Fruit fly (Drosophila melanogaster) whole organism, prepupa: ENCODE data around the gene Tbcd.

Source experiments
- Blimp-1 ChIP-seq: fragments of 200-800 bp; sonication (Bioruptor generic); optimal IDR thresholded peaks from 3 replicates; lab custom pipeline; 2017; ENCODE audit warnings: missing biosample characterization, missing genetic modification characterization, mild to moderate bottlenecking, moderate library complexity, missing genetic modification reagents
- CG10631 ChIP-seq: fragments of 200-800 bp; sonication (Bioruptor generic); optimal IDR thresholded peaks from 2 replicates; lab custom pipeline; 2016; ENCODE audit warnings: missing biosample characterization, missing genetic modification characterization
- CG10669 ChIP-seq: fragments of 200-800 bp; sonication (Bioruptor generic); optimal IDR thresholded peaks from 3 replicates; lab custom pipeline; 2018; ENCODE audit warnings: missing biosample characterization, mild to moderate bottlenecking, missing genetic modification characterization, moderate library complexity
- CG11294 ChIP-seq: fragments of 200-800 bp; sonication (Bioruptor generic); IDR thresholded peaks from 2 replicates; pipeline ENCODE4 v1.3.6; 2022; ENCODE audit warnings: missing biosample characterization, missing genetic modification characterization
- CG11762 ChIP-seq: fragments of 200-800 bp; sonication (Bioruptor generic); optimal IDR thresholded peaks from 3 replicates; lab custom pipeline; 2016; ENCODE audit warnings: missing biosample characterization, missing genetic modification characterization; ENCODE audit not compliant: insufficient read depth
- CG11902 ChIP-seq: fragments of 200-800 bp; sonication (Bioruptor generic); optimal IDR thresholded peaks from 3 replicates; lab custom pipeline; 2016; ENCODE audit warnings: missing biosample characterization, missing genetic modification characterization
- CG15336 ChIP-seq: fragments of 200-800 bp; sonication (Bioruptor generic); IDR thresholded peaks from 2 replicates; pipeline ENCODE4 v1.3.6; 2022; ENCODE audit warnings: missing biosample characterization, missing genetic modification characterization
- CG3032 ChIP-seq: fragments of 200-800 bp; optimal IDR thresholded peaks from 2 replicates; lab custom pipeline; 2019; ENCODE audit warnings: missing biosample characterization, mild to moderate bottlenecking, missing genetic modification characterization, moderate library complexity
- CG31627 ChIP-seq: fragments of 200-800 bp; sonication (Bioruptor generic); optimal IDR thresholded peaks from 3 replicates; lab custom pipeline; 2016; ENCODE audit warnings: missing biosample characterization, missing genetic modification characterization
- CG34406 ChIP-seq: fragments of 200-800 bp; sonication (Bioruptor generic); optimal IDR thresholded peaks from 3 replicates; lab custom pipeline; 2016; ENCODE audit warnings: missing biosample characterization, missing genetic modification characterization
- CG4318 ChIP-seq: fragments of 200-800 bp; sonication (Bioruptor generic); optimal IDR thresholded peaks from 3 replicates; lab custom pipeline; 2017; ENCODE audit warnings: missing biosample characterization, mild to moderate bottlenecking, missing genetic modification characterization
- CG6163 ChIP-seq: fragments of 200-800 bp; sonication (Bioruptor generic); IDR thresholded peaks from 3 replicates; pipeline ENCODE4 v1.3.6; 2022; ENCODE audit warnings: missing biosample characterization, missing genetic modification characterization
- CG6276 ChIP-seq: fragments of 200-800 bp; sonication (Bioruptor generic); optimal IDR thresholded peaks from 2 replicates; lab custom pipeline; 2017; ENCODE audit warnings: missing biosample characterization, mild to moderate bottlenecking, missing genetic modification characterization
- CG6854 ChIP-seq: fragments of 200-800 bp; sonication (Bioruptor generic); optimal IDR thresholded peaks from 2 replicates; lab custom pipeline; 2017; ENCODE audit warnings: missing biosample characterization, mild to moderate bottlenecking, missing genetic modification characterization
- CG7368 ChIP-seq: fragments of 200-800 bp; sonication (Bioruptor generic); optimal IDR thresholded peaks from 3 replicates; lab custom pipeline; 2016; ENCODE audit warnings: missing biosample characterization, missing genetic modification characterization
- CG8632 ChIP-seq: fragments of 200-800 bp; sonication (Bioruptor generic); optimal IDR thresholded peaks from 3 replicates; lab custom pipeline; 2016; ENCODE audit warnings: missing biosample characterization, missing genetic modification characterization
- CG9139 ChIP-seq: fragments of 200-800 bp; sonication (Bioruptor generic); optimal IDR thresholded peaks from 3 replicates; lab custom pipeline; 2017; ENCODE audit warnings: missing biosample characterization, mild to moderate bottlenecking, missing genetic modification characterization
- Eip75B ChIP-seq: fragments of 200-800 bp; sonication (Bioruptor generic); optimal IDR thresholded peaks from 3 replicates; lab custom pipeline; 2016; ENCODE audit warnings: missing biosample characterization, missing genetic modification characterization
- Eip78C ChIP-seq: fragments of 200-800 bp; sonication (Bioruptor generic); peaks from one replicate; lab custom pipeline; 2016; ENCODE audit warnings: missing biosample characterization, missing genetic modification characterization
- Eip93F ChIP-seq: fragments of 200-800 bp; sonication (Bioruptor generic); optimal IDR thresholded peaks from 2 replicates; lab custom pipeline; 2016; ENCODE audit warnings: missing biosample characterization, mild to moderate bottlenecking, missing genetic modification characterization
- Ets21C ChIP-seq: fragments of 200-800 bp; sonication (Bioruptor generic); optimal IDR thresholded peaks from 3 replicates; lab custom pipeline; 2016; ENCODE audit warnings: missing biosample characterization, missing genetic modification characterization
- Ets96B ChIP-seq: fragments of 200-800 bp; optimal IDR thresholded peaks from 2 replicates; lab custom pipeline; 2019; ENCODE audit warnings: missing biosample characterization, mild to moderate bottlenecking, missing genetic modification characterization, moderate library complexity
- Gug ChIP-seq: fragments of 200-800 bp; sonication (Bioruptor generic); IDR thresholded peaks from 2 replicates; pipeline ENCODE4 v1.3.6; 2022; ENCODE audit warnings: missing biosample characterization, missing genetic modification characterization
- Hr38 ChIP-seq: sonication (Bioruptor generic); optimal IDR thresholded peaks from 2 replicates; lab custom pipeline; 2016; ENCODE audit warnings: missing biosample characterization, missing genetic modification characterization
- Lpt ChIP-seq: fragments of 200-800 bp; sonication (Bioruptor generic); optimal IDR thresholded peaks from 3 replicates; lab custom pipeline; 2016; ENCODE audit warnings: missing biosample characterization, missing genetic modification characterization
- Met ChIP-seq: fragments of 200-800 bp; sonication (Bioruptor generic); optimal IDR thresholded peaks from 3 replicates; lab custom pipeline; 2016; ENCODE audit warnings: missing biosample characterization, missing genetic modification characterization
- OdsH ChIP-seq: fragments of 200-800 bp; sonication (Bioruptor generic); optimal IDR thresholded peaks from 3 replicates; lab custom pipeline; 2016; ENCODE audit warnings: missing biosample characterization, missing genetic modification characterization
- Smox ChIP-seq: fragments of 200-800 bp; sonication (Bioruptor generic); optimal IDR thresholded peaks from 3 replicates; lab custom pipeline; 2016; ENCODE audit warnings: missing biosample characterization, missing genetic modification characterization
- Sox102F ChIP-seq: fragments of 200-800 bp; sonication (Bioruptor generic); optimal IDR thresholded peaks from 2 replicates; lab custom pipeline; 2016; ENCODE audit warnings: missing biosample characterization, mild to moderate bottlenecking, missing genetic modification characterization
- Sox14 ChIP-seq: fragments of 200-800 bp; sonication (Bioruptor generic); optimal IDR thresholded peaks from 3 replicates; lab custom pipeline; 2016; ENCODE audit warnings: missing biosample characterization, missing genetic modification characterization
- achi ChIP-seq: fragments of 200-800 bp; sonication (Bioruptor generic); optimal IDR thresholded peaks from 3 replicates; lab custom pipeline; 2016; ENCODE audit warnings: missing biosample characterization, missing genetic modification characterization
- acj6 ChIP-seq: fragments of 200-800 bp; sonication (Bioruptor generic); optimal IDR thresholded peaks from 3 replicates; lab custom pipeline; 2016; ENCODE audit warnings: missing biosample characterization, missing genetic modification characterization
- cyc ChIP-seq: fragments of 200-800 bp; sonication (Bioruptor generic); optimal IDR thresholded peaks from 3 replicates; lab custom pipeline; 2016; ENCODE audit warnings: missing biosample characterization, missing genetic modification characterization
- dac ChIP-seq: fragments of 200-800 bp; sonication (Bioruptor generic); optimal IDR thresholded peaks from 2 replicates; lab custom pipeline; 2017; ENCODE audit warnings: missing biosample characterization, mild to moderate bottlenecking, missing genetic modification characterization
- eg ChIP-seq: fragments of 200-800 bp; sonication (Bioruptor generic); IDR thresholded peaks from 3 replicates; pipeline ENCODE4 v1.3.6; 2022; ENCODE audit warnings: missing biosample characterization, missing genetic modification characterization
- fkh ChIP-seq: fragments of 200-800 bp; sonication (Bioruptor generic); optimal IDR thresholded peaks from 3 replicates; lab custom pipeline; 2017; ENCODE audit warnings: missing biosample characterization, mild to moderate bottlenecking, missing genetic modification characterization, moderate library complexity
- pdm3 ChIP-seq: fragments of 200-800 bp; sonication (Bioruptor generic); optimal IDR thresholded peaks from 3 replicates; lab custom pipeline; 2016; ENCODE audit warnings: missing biosample characterization, missing genetic modification characterization
- spab ChIP-seq: fragments of 200-800 bp; sonication (Bioruptor generic); optimal IDR thresholded peaks from 2 replicates; lab custom pipeline; 2017; ENCODE audit warnings: missing biosample characterization, mild to moderate bottlenecking, missing genetic modification characterization, missing genetic modification reagents
- ss ChIP-seq, 2 experiments: fragments of 200-800 bp; sonication (Bioruptor generic); optimal IDR thresholded peaks; 2 replicates in 1 of 2; 3 replicates in 1 of 2; lab custom pipeline; 2017 to 2018; ENCODE audit warnings: mild to moderate bottlenecking in 2 of 2, missing biosample characterization in 2 of 2, missing genetic modification characterization in 2 of 2, moderate library complexity in 1 of 2
- svp ChIP-seq: fragments of 200-800 bp; sonication (Bioruptor generic); peaks from one replicate; lab custom pipeline; 2016; ENCODE audit warnings: missing biosample characterization, missing genetic modification characterization
- topi ChIP-seq: fragments of 200-800 bp; sonication (Bioruptor generic); optimal IDR thresholded peaks from 3 replicates; lab custom pipeline; 2016; ENCODE audit warnings: missing biosample characterization, missing genetic modification characterization
- vri ChIP-seq: fragments of 200-800 bp; sonication (Bioruptor generic); optimal IDR thresholded peaks from 3 replicates; lab custom pipeline; 2016; ENCODE audit warnings: missing biosample characterization, mild to moderate bottlenecking, missing genetic modification characterization

Gene Tbcd

DNA sequence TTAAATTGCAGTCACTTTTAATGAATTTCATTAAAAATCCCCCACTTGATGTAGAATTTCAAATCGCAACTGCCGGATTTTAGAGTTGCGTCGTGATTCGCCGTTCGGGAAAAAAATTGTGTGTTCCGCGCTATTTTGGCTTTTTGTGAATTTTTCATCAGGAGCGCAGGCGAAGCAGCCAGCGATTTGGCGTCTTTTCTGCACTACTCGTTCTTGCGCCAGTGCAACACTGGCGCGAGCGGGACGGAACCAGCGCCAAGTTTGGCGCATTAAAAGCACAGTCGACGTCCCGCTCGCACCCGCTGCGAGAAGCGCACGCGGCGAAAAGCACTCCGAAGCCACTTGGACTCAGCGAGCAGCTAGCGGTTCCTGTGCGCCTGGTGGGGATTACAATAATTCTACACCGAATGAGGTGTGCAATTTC lies 46.1 kb downstream of the Tbcd start (continued):
- TF ChIP-seq spab, result peak; percentile 25
- TF ChIP-seq achi (GFP tag; lab: Kevin White, UChicago), result peak; percentile 12
- peak; percentile 59 for TF ChIP-seq topi (GFP tag; lab: Kevin White, UChicago)
- peak; percentile 77 for TF ChIP-seq CG6854 (GFP tag; lab: Kevin White, UChicago)
- TF ChIP-seq CG3032 (tag; lab: Kevin White, UChicago), result peak; percentile 50
- TF ChIP-seq OdsH, result no peak
- no peak for TF ChIP-seq CG15336 (GFP tag; lab: Robert Waterston, UW)
- no peak for TF ChIP-seq CG10631 (GFP tag; lab: Kevin White, UChicago)
- TF ChIP-seq CG4318 (GFP tag; lab: Kevin White, UChicago), result no peak
- TF ChIP-seq CG11294 (GFP tag; lab: Robert Waterston, UW), result no peak
- peak; percentile 20 for TF ChIP-seq Ets21C
- peak; percentile 79 for TF ChIP-seq Sox14 (GFP tag; lab: Kevin White, UChicago)

DNA sequence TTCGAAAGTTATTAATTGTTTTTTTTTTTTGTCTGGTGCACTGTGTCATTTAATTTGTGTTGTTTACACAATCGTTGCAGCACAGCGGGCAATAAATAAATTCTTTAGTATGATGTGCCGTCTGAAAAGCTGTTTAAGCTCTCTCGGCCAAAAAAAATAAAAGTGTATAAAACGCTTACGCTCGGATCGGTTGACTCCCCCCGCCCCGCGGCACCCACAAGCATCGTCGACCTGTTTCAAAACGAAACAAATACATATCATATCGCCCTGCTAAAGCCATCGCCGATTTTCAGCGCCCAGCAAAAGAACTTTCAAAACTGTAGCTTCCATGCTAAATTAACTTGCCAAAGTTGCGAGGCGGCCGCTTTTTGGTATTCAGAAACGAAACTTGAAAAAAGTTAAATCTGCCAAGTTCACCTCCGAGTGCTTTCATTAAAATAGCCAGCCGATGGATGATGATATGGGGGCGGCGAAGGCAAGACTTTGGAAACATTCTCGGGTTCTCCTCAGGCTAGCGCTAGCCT lies 47.0 kb downstream of the Tbcd start:
- TF ChIP-seq CG11902, result no peak
- TF ChIP-seq vri (GFP tag; lab: Kevin White, UChicago), result peak; percentile 28
- TF ChIP-seq CG15336 (GFP tag; lab: Robert Waterston, UW), result no peak
- TF ChIP-seq CG6854 (GFP tag; lab: Kevin White, UChicago), result peak; percentile 29
- no peak for TF ChIP-seq acj6 (GFP tag; lab: Kevin White, UChicago)
- TF ChIP-seq achi (GFP tag; lab: Kevin White, UChicago), result no peak
- no peak for TF ChIP-seq Ets96B
- no peak for TF ChIP-seq CG11762
- peak; percentile 10 for TF ChIP-seq Blimp-1
- no peak for TF ChIP-seq Sox102F (GFP tag; lab: Kevin White, UChicago)
- peak; percentile 52 for TF ChIP-seq svp (GFP tag; lab: Kevin White, UChicago)
- TF ChIP-seq Sox14 (GFP tag; lab: Kevin White, UChicago), result no peak
- TF ChIP-seq Eip93F (GFP tag; lab: Kevin White, UChicago), result no peak
- no peak for TF ChIP-seq CG10669 (GFP tag; lab: Kevin White, UChicago)
- no peak for TF ChIP-seq dac (GFP tag; lab: Kevin White, UChicago)
- TF ChIP-seq eg (GFP tag; lab: Robert Waterston, UW), result no peak
- no peak for TF ChIP-seq OdsH
- TF ChIP-seq CG34406, result no peak
- no peak for TF ChIP-seq spab
- TF ChIP-seq Gug (GFP tag; lab: Robert Waterston, UW), result no peak
- no peak for TF ChIP-seq Lpt
- TF ChIP-seq CG10631 (GFP tag; lab: Kevin White, UChicago), result no peak
- TF ChIP-seq, all 60 proteins: peak for 4

- TF ChIP-seq Hr38 (GFP tag; lab: Kevin White, UChicago) (no peak), OdsH (no peak), Ets96B (no peak)
These were observed 48.0 kb downstream of the Tbcd start for dm6 chr2L:2195328-2195727.

DNA sequence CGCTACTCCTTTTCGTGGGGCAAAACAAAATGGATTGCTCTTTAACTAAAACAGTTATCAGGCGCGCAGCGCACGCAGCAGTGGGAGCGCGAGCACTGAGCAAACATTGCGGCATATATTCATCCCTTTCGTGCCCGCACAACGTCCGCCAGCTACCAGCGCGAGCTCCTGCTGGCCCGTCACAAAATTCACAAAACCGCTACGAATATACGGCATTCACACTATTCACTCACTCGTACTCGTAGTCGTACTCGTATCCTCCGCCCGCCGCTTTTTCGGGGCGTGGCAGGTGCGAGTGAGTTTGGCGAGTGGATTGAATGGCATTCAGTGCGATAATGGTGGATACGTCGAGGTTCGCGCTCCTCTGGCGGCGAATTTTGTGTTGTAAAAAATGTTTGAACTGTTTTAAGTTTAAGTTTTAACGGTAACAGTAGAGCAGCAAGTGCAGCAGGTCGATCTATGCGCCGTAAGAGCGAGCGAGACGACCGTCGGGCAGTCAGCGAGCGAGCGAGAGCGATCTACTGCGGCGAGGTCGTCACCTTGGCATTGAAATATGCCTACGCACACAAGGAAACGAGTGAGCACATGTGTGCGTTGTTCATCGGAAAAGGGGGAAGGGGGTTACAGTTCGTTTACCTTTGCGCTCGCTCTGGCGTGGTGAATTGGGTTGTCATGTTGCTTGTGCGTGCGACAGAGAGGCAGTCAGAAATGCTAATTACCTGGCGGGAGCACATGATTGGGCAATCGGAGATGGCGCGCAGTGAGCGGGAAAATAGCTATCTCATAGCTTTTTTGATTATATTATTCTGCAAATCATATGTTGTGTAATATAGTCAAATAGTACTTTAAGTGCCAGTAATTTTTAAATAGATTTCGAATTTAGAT lies 49.5 kb downstream of the Tbcd start:
- peak; percentile 30 for TF ChIP-seq CG11762
- TF ChIP-seq CG6276 (GFP tag; lab: Kevin White, UChicago), result peak; percentile 21
- TF ChIP-seq CG34406, result peak; percentile 1
- peak; percentile 84 for TF ChIP-seq Eip75B (GFP tag; lab: Kevin White, UChicago)
- TF ChIP-seq CG9139 (GFP tag; lab: Kevin White, UChicago), result peak; percentile 67
- TF ChIP-seq pdm3, result peak; percentile 69
- peak; percentile 48 for TF ChIP-seq cyc
- peak; percentile 62 to 78 for TF ChIP-seq ss (GFP tag; optimal IDR thresholded peaks at IDR 0.05; lab: Kevin White, UChicago)
- TF ChIP-seq svp (GFP tag; lab: Kevin White, UChicago), result peak; percentile 100
- TF ChIP-seq Sox14 (GFP tag; lab: Kevin White, UChicago), result peak; percentile 48
- TF ChIP-seq CG31627, result peak; percentile 65
- no peak for TF ChIP-seq Hr38 (GFP tag; lab: Kevin White, UChicago)
- TF ChIP-seq vri (GFP tag; lab: Kevin White, UChicago), result peak; percentile 96
- no peak for TF ChIP-seq eg (GFP tag; lab: Robert Waterston, UW)
- no peak for TF ChIP-seq spab
- TF ChIP-seq fkh (GFP tag; lab: Kevin White, UChicago), result peak; percentile 99
- peak; percentile 7 for TF ChIP-seq CG8632 (GFP tag; lab: Kevin White, UChicago)
- TF ChIP-seq acj6 (GFP tag; lab: Kevin White, UChicago), result peak; percentile 69
- no peak for TF ChIP-seq CG6163 (GFP tag; lab: Robert Waterston, UW)
- peak; percentile 63 for TF ChIP-seq Smox
- TF ChIP-seq Eip78C (GFP tag; lab: Kevin White, UChicago), result peak; percentile 80
- TF ChIP-seq topi (GFP tag; lab: Kevin White, UChicago), result peak; percentile 58
- TF ChIP-seq Sox102F (GFP tag; lab: Kevin White, UChicago), result peak; percentile 43
- TF ChIP-seq CG7368, result no peak
- TF ChIP-seq Met (GFP tag; lab: Kevin White, UChicago), result peak; percentile 74
- no peak for TF ChIP-seq CG15336 (GFP tag; lab: Robert Waterston, UW)
